Worm (Caenorhabditis elegans): Measurements from ENCODE around the gene F53G2.2.

- no peak for TF ChIP-seq ref-2 (tag; optimal IDR thresholded peaks at IDR 0.05)
- no peak for TF ChIP-seq pax-1 (tag; optimal IDR thresholded peaks at IDR 0.05)
- no peak for TF ChIP-seq fkh-10 (GFP tag; optimal IDR thresholded peaks at IDR 0.05)
- TF ChIP-seq F13H6.1 (tag; optimal IDR thresholded peaks at IDR 0.05), result no peak
- TF ChIP-seq ceh-6 (GFP tag; optimal IDR thresholded peaks at IDR 0.05), result no peak
- TF ChIP-seq ama-1 (optimal IDR thresholded peaks at IDR 0.05), result no peak
- TF ChIP-seq che-1 (tag; optimal IDR thresholded peaks at IDR 0.05), result no peak
- no peak for TF ChIP-seq Y22D7AL.16 (tag; optimal IDR thresholded peaks at IDR 0.05)
- TF ChIP-seq madf-2 (tag; optimal IDR thresholded peaks at IDR 0.05), result no peak
- TF ChIP-seq sox-4 (tag; optimal IDR thresholded peaks at IDR 0.05), result no peak
- TF ChIP-seq nfya-1 (tag; optimal IDR thresholded peaks at IDR 0.05), result no peak
- TF ChIP-seq pha-4 (tag; optimal IDR thresholded peaks at IDR 0.05), result no peak
- TF ChIP-seq unc-3 (GFP tag; conservative IDR thresholded peaks at IDR 0.05), result no peak
- TF ChIP-seq unc-3 (tag; optimal IDR thresholded peaks at IDR 0.05), result no peak
Observed at ce11 chrII:2521960-2522359, 40.2 kb downstream of the F53G2.2 start, which contains the start of gene bath-13.
